Fruit fly (Drosophila melanogaster) whole organism, prepupa: ENCODE measurements around the gene Ir67a.

Source experiments
- CG10631 ChIP-seq: fragments of 200-800 bp; sonication (Bioruptor generic); optimal IDR thresholded peaks from 2 replicates; lab custom pipeline; 2016; ENCODE audit warnings: missing biosample characterization, missing genetic modification characterization
- CG10669 ChIP-seq: fragments of 200-800 bp; sonication (Bioruptor generic); optimal IDR thresholded peaks from 3 replicates; lab custom pipeline; 2018; ENCODE audit warnings: missing biosample characterization, mild to moderate bottlenecking, missing genetic modification characterization, moderate library complexity
- CG11294 ChIP-seq: fragments of 200-800 bp; sonication (Bioruptor generic); IDR thresholded peaks from 2 replicates; pipeline ENCODE4 v1.3.6; 2022; ENCODE audit warnings: missing biosample characterization, missing genetic modification characterization
- CG11902 ChIP-seq: fragments of 200-800 bp; sonication (Bioruptor generic); optimal IDR thresholded peaks from 3 replicates; lab custom pipeline; 2016; ENCODE audit warnings: missing biosample characterization, missing genetic modification characterization
- CG15336 ChIP-seq: fragments of 200-800 bp; sonication (Bioruptor generic); IDR thresholded peaks from 2 replicates; pipeline ENCODE4 v1.3.6; 2022; ENCODE audit warnings: missing biosample characterization, missing genetic modification characterization
- CG16779 ChIP-seq: fragments of 200-800 bp; sonication (Bioruptor generic); optimal IDR thresholded peaks from 3 replicates; lab custom pipeline; 2017; ENCODE audit warnings: missing biosample characterization, mild to moderate bottlenecking, missing genetic modification characterization
- CG32006 ChIP-seq: fragments of 200-800 bp; sonication (Bioruptor generic); optimal IDR thresholded peaks from 3 replicates; lab custom pipeline; 2017; ENCODE audit warnings: missing biosample characterization, mild to moderate bottlenecking, missing genetic modification characterization
- CG34406 ChIP-seq: fragments of 200-800 bp; sonication (Bioruptor generic); optimal IDR thresholded peaks from 3 replicates; lab custom pipeline; 2016; ENCODE audit warnings: missing biosample characterization, missing genetic modification characterization
- CG4318 ChIP-seq: fragments of 200-800 bp; sonication (Bioruptor generic); optimal IDR thresholded peaks from 3 replicates; lab custom pipeline; 2017; ENCODE audit warnings: missing biosample characterization, mild to moderate bottlenecking, missing genetic modification characterization
- CG8119 ChIP-seq: fragments of 200-800 bp; sonication (Bioruptor generic); IDR thresholded peaks from 3 replicates; pipeline ENCODE4 v1.3.6; 2022; ENCODE audit warnings: missing biosample characterization, missing genetic modification characterization
- Eip78C ChIP-seq: fragments of 200-800 bp; sonication (Bioruptor generic); peaks from one replicate; lab custom pipeline; 2016; ENCODE audit warnings: missing biosample characterization, missing genetic modification characterization
- Eip93F ChIP-seq: fragments of 200-800 bp; sonication (Bioruptor generic); optimal IDR thresholded peaks from 2 replicates; lab custom pipeline; 2016; ENCODE audit warnings: missing biosample characterization, mild to moderate bottlenecking, missing genetic modification characterization
- Gug ChIP-seq: fragments of 200-800 bp; sonication (Bioruptor generic); IDR thresholded peaks from 2 replicates; pipeline ENCODE4 v1.3.6; 2022; ENCODE audit warnings: missing biosample characterization, missing genetic modification characterization
- Hr4 ChIP-seq: fragments of 200-800 bp; sonication (Bioruptor generic); optimal IDR thresholded peaks from 3 replicates; lab custom pipeline; 2016; ENCODE audit warnings: missing biosample characterization, missing genetic modification characterization
- Met ChIP-seq: fragments of 200-800 bp; sonication (Bioruptor generic); optimal IDR thresholded peaks from 3 replicates; lab custom pipeline; 2016; ENCODE audit warnings: missing biosample characterization, missing genetic modification characterization
- OdsH ChIP-seq: fragments of 200-800 bp; sonication (Bioruptor generic); optimal IDR thresholded peaks from 3 replicates; lab custom pipeline; 2016; ENCODE audit warnings: missing biosample characterization, missing genetic modification characterization
- Sox102F ChIP-seq: fragments of 200-800 bp; sonication (Bioruptor generic); optimal IDR thresholded peaks from 2 replicates; lab custom pipeline; 2016; ENCODE audit warnings: missing biosample characterization, mild to moderate bottlenecking, missing genetic modification characterization
- Sox14 ChIP-seq: fragments of 200-800 bp; sonication (Bioruptor generic); optimal IDR thresholded peaks from 3 replicates; lab custom pipeline; 2016; ENCODE audit warnings: missing biosample characterization, missing genetic modification characterization
- achi ChIP-seq: fragments of 200-800 bp; sonication (Bioruptor generic); optimal IDR thresholded peaks from 3 replicates; lab custom pipeline; 2016; ENCODE audit warnings: missing biosample characterization, missing genetic modification characterization
- acj6 ChIP-seq: fragments of 200-800 bp; sonication (Bioruptor generic); optimal IDR thresholded peaks from 3 replicates; lab custom pipeline; 2016; ENCODE audit warnings: missing biosample characterization, missing genetic modification characterization
- cyc ChIP-seq: fragments of 200-800 bp; sonication (Bioruptor generic); optimal IDR thresholded peaks from 3 replicates; lab custom pipeline; 2016; ENCODE audit warnings: missing biosample characterization, missing genetic modification characterization
- dsx ChIP-seq: fragments of 200-800 bp; optimal IDR thresholded peaks from 3 replicates; lab custom pipeline; 2019; ENCODE audit warnings: missing biosample characterization, mild to moderate bottlenecking, missing genetic modification characterization, moderate library complexity; ENCODE audit not compliant: poor library complexity, severe bottlenecking
- eg ChIP-seq: fragments of 200-800 bp; sonication (Bioruptor generic); IDR thresholded peaks from 3 replicates; pipeline ENCODE4 v1.3.6; 2022; ENCODE audit warnings: missing biosample characterization, missing genetic modification characterization
- esn ChIP-seq: fragments of 200-800 bp; sonication (Bioruptor generic); optimal IDR thresholded peaks from 2 replicates; lab custom pipeline; 2016; ENCODE audit warnings: missing biosample characterization, mild to moderate bottlenecking, missing genetic modification characterization, moderate library complexity
- fd85E ChIP-seq: fragments of 200-800 bp; sonication (Bioruptor generic); optimal IDR thresholded peaks from 3 replicates; lab custom pipeline; 2016; ENCODE audit warnings: missing biosample characterization, missing genetic modification characterization
- fkh ChIP-seq: fragments of 200-800 bp; sonication (Bioruptor generic); optimal IDR thresholded peaks from 3 replicates; lab custom pipeline; 2017; ENCODE audit warnings: missing biosample characterization, mild to moderate bottlenecking, missing genetic modification characterization, moderate library complexity
- lz ChIP-seq: fragments of 200-800 bp; sonication (Bioruptor generic); optimal IDR thresholded peaks from 3 replicates; lab custom pipeline; 2016; ENCODE audit warnings: missing biosample characterization, missing genetic modification characterization
- ss ChIP-seq, 2 experiments: fragments of 200-800 bp; sonication (Bioruptor generic); optimal IDR thresholded peaks; 2 replicates in 1 of 2; 3 replicates in 1 of 2; lab custom pipeline; 2017 to 2018; ENCODE audit warnings: mild to moderate bottlenecking in 2 of 2, missing biosample characterization in 2 of 2, missing genetic modification characterization in 2 of 2, moderate library complexity in 1 of 2
- svp ChIP-seq: fragments of 200-800 bp; sonication (Bioruptor generic); peaks from one replicate; lab custom pipeline; 2016; ENCODE audit warnings: missing biosample characterization, missing genetic modification characterization

The Ir67a gene

DNA sequence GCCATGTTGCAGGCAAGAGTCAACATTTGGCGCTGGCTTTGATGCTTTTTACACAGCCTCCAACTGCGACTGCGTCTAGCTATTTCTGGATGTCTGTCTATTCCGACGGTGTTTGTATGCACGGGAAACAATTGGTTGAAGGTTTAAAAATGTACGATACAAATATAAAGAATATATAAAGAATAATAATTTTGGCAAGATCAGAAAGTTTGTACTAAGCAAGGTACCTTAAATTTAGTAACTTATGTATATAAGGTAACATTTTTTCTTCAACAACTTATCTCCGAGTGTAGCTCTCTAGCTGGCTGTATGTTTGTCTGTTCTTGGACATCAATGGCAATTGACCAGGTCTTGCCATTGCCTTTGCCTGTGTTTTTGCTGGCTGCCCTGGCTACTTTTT, 23.1 kb upstream of the Ir67a start (continued):
- TF ChIP-seq CG11294 (GFP tag; lab: Robert Waterston, UW) (peak; percentile 55), Met (GFP tag; lab: Kevin White, UChicago) (no peak), acj6 (GFP tag; lab: Kevin White, UChicago) (peak; percentile 42), dsx (GFP tag; lab: Kevin White, UChicago) (peak; percentile 31), CG10669 (GFP tag; lab: Kevin White, UChicago) (peak; percentile 13), CG11902 (no peak), esn (no peak), Sox102F (GFP tag; lab: Kevin White, UChicago) (no peak), lz (no peak), fd85E (no peak), CG34406 (GFP tag; lab: Kevin White, UChicago) (no peak), CG4318 (peak; percentile 80), Eip93F (GFP tag; lab: Kevin White, UChicago) (no peak), Sox14 (GFP tag; lab: Kevin White, UChicago) (peak; percentile 65), Eip78C (GFP tag; lab: Kevin White, UChicago) (peak; percentile 76), CG15336 (GFP tag; lab: Robert Waterston, UW) (peak; percentile 94)

DNA sequence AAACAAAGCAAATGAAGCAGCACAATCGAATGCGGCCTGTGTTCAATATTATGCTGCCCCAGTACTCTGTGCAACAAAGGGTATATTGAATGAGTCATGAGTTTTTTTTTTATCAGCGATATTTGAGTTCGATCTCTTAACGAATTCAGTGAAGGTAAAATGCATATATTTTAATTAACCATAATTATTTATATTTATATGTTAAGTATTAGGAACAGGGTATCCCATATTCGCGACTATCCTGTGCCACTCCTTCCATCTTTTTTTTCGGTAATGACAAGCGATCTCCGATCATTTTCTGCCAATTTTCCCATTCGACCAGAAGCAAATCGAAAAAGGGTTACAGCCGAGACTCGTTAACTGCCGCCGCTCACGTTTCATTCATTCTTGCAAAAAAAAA, 15.2 kb upstream of the Ir67a start:
- TF ChIP-seq OdsH (GFP tag; lab: Kevin White, UChicago) (peak; percentile 22), CG32006 (GFP tag; lab: Kevin White, UChicago) (peak; percentile 44), achi (peak; percentile 8), CG8119 (GFP tag; lab: Robert Waterston, UW) (peak; percentile 59), CG10669 (GFP tag; lab: Kevin White, UChicago) (no peak), Eip78C (GFP tag; lab: Kevin White, UChicago) (peak; percentile 72), CG15336 (GFP tag; lab: Robert Waterston, UW) (peak; percentile 64), ss (GFP tag; optimal IDR thresholded peaks at IDR 0.05; lab: Kevin White, UChicago) (no peak)

DNA sequence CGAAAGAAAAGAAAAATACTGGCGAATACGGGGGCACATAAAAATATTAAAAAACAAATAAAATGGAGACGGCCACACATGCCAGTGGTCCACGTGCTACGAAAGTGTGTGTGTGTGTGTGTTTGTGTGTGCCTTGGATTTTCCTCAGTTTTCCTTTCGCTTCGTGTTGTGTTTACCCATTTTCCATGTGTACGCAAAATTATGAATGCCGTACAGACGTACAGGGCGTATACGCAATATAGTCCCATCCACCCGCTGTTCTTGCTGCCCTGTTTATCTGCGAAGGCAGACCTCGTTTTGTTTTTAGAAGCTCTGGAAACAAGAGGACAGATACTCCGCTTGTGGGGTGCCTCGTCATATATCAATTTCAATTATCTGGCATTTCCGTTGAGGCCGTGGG, 12.9 kb upstream of the Ir67a start:
- TF ChIP-seq cyc = no peak
- no peak for TF ChIP-seq lz
- TF ChIP-seq, all 60 proteins: peak for 0

DNA sequence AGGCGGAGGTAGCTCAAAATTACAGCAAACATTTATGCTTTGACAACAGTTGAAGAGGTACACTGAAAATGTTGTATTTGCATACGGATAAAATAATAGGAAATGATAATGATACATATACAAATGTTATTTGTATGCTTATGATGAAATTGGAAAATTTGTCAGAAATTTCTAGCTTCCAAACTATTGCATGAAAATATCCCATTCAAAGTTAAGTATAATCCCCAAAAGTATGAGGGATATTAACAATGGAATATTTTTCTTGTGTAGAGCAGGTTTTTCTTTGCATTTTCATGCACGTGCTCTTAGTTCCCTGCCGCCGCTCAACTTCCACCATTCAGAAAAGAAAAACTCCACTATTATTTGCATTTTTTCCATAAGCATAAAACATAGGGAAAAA, 11.2 kb upstream of the Ir67a start:
- TF ChIP-seq CG32006 (GFP tag; lab: Kevin White, UChicago) (peak; percentile 53), OdsH (GFP tag; lab: Kevin White, UChicago) (no peak), acj6 (GFP tag; lab: Kevin White, UChicago) (no peak), dsx (GFP tag; lab: Kevin White, UChicago) (no peak), ss (GFP tag; optimal IDR thresholded peaks at IDR 0.05; lab: Kevin White, UChicago) (no peak), CG8119 (GFP tag; lab: Robert Waterston, UW) (peak; percentile 43; the same call in 1 of the 3 replicates), Hr4 (peak; percentile 55), CG15336 (GFP tag; lab: Robert Waterston, UW) (peak; percentile 51)

DNA sequence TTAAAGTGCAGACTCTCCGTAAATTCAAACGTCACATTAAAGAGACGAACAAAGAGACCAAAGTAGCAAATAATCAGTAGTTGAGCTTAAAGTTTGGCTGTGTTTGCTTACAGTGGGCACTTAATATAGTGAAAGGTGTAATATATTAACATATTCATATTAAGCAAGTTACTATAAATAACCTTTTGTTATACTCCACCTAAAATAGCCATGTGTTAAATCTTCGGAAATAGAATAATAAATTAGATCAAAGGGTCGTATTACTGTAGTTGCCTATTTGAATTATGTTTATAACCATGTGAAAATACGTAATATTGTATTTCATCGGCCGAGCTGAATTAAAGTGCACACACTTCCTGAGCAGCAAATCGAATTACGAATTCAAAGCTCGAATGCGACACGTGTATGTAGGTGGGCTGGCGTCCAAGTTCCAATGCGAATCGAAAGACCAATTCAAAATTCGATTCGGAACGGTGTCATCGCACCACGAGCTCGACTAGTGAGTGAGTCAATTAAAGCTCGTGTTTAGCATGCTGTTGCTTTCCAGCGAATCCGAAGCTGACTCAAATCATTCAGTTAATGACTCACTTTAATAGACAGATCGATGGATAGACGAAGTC, 8.5 kb upstream of the Ir67a start:
- TF ChIP-seq Hr4 (peak; percentile 4), fkh (GFP tag; lab: Kevin White, UChicago) (peak; percentile 19), Gug (GFP tag; lab: Robert Waterston, UW) (peak; percentile 49; the same call in 1 of the 2 replicates), svp (peak; percentile 46), eg (GFP tag; lab: Robert Waterston, UW) (peak; percentile 61; the same call in 2 of the 3 replicates), CG16779 (no peak), Met (GFP tag; lab: Kevin White, UChicago) (no peak), Eip78C (GFP tag; lab: Kevin White, UChicago) (peak; percentile 58), CG10631 (GFP tag; lab: Kevin White, UChicago) (no peak)
- TF ChIP-seq, all 60 proteins: peak for 6
